Worm (Caenorhabditis elegans): ENCODE measurements around the gene rsp-8.

The rsp-8 gene

DNA sequence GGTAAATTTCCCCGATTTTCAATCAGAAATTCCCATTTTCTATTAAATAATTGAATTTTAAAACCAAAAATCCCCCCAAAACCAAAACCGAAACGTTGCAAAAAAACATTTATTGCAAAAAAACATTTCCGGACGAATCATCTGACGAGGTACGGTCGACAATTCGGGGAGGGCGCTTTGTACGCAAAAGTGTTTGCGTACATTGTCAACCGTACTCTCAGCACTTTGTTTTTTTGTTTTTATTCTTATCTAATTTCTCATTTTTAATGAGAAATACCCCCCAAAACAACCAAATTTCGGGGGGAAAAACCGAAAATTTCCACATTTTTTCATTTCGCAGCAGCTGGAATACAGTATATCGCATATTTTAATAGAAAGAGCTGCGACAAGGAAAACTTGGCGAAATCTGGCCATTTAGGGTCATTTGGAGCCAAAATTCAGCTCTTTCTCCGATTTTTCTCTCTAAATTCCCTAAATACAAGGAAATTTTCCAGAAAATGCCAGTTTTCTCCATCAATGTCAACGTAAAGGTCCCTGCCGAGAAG lies 21.5 kb downstream of the rsp-8 start, which contains the start of gene mif-1 (continued):
- TF ChIP-seq dpl-1 (GFP tag; optimal IDR thresholded peaks at IDR 0.05) (peak; percentile 33 to 59 (median 40)), lin-15B (tag; optimal IDR thresholded peaks at IDR 0.05) (peak; percentile 7), C16A3.4 (tag; optimal IDR thresholded peaks at IDR 0.05) (peak; percentile 40), hpl-2 (GFP tag; optimal IDR thresholded peaks at IDR 0.05) (no peak), lsy-2 (tag; optimal IDR thresholded peaks at IDR 0.05) (peak; percentile 93 to 99), unc-130 (tag; optimal IDR thresholded peaks at IDR 0.05) (peak; percentile 39), skn-1 (tag; optimal IDR thresholded peaks at IDR 0.05) (peak; percentile 69), nhr-76 (tag; optimal IDR thresholded peaks at IDR 0.05) (no peak), aly-2 (tag; optimal IDR thresholded peaks at IDR 0.05) (no peak), grh-1 (GFP tag; IDR thresholded peaks at IDR 0.05) (no peak), nhr-19 (GFP tag; conservative IDR thresholded peaks at IDR 0.05) (no peak), lin-13 (GFP tag; optimal IDR thresholded peaks at IDR 0.05) (no peak), vab-15 (tag; optimal IDR thresholded peaks at IDR 0.05) (no peak), unc-98 (GFP tag; IDR thresholded peaks at IDR 0.05) (no peak), nhr-85 (tag) (no peak), efl-1 (optimal IDR thresholded peaks at IDR 0.05) (peak; percentile 40 to 56), efl-1 (GFP tag; optimal IDR thresholded peaks at IDR 0.05 in 1 of 2) (peak; percentile 57 to 86)

DNA sequence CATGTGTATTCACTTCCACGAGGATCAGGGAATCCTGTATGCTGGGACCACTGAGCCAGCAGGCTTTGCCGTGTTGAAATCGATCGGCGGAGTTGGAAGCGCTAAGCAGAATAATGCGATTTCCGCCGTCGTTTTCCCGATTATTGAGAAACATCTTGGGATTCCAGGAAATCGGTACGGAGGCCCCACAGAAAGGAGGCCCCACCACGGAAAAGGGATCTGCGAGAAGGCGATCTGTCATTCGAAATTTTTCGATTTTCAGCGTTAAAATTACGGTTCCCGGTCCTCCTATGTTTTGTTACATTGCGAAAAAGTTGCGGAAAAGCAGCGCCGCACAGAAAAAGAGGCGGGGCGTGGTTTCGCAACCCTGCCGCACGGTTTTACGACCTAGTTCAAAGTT lies 22.1 kb downstream of the rsp-8 start:
- peak; percentile 29 for TF ChIP-seq nhr-85 (tag)
- TF ChIP-seq aly-2 (tag; optimal IDR thresholded peaks at IDR 0.05) = no peak

DNA sequence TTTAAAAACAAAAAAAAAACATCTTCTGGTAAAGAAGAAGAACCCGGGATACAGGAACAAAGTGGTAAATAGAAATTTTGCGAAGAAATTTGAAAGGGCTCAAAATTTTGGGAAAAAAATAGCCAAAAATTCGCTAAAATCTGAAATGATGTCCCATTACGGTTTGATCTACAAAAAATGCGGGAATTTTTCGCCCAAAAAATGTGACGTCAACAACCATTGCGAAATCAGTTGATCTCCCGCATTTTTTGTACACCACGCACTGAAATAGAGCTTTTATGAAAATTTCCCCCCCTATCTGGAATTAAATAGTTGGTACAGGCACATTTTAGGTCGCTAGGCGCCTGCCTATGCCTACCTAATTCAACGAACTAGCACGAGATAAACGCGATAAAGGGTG lies 23.4 kb downstream of the rsp-8 start:
- no peak for TF ChIP-seq unc-130 (tag; optimal IDR thresholded peaks at IDR 0.05)
- TF ChIP-seq irx-1 (tag; optimal IDR thresholded peaks at IDR 0.05) = no peak
- TF ChIP-seq sptf-1 (tag; optimal IDR thresholded peaks at IDR 0.05) = no peak
- TF ChIP-seq ets-5 (GFP tag; IDR thresholded peaks at IDR 0.05) = no peak
- no peak for TF ChIP-seq nhr-71 (tag; optimal IDR thresholded peaks at IDR 0.05)
- TF ChIP-seq zip-4 (GFP tag; optimal IDR thresholded peaks at IDR 0.05) = no peak
- TF ChIP-seq hlh-4 (tag; optimal IDR thresholded peaks at IDR 0.05) = no peak
- TF ChIP-seq egl-13 (tag; optimal IDR thresholded peaks at IDR 0.05) = no peak

DNA sequence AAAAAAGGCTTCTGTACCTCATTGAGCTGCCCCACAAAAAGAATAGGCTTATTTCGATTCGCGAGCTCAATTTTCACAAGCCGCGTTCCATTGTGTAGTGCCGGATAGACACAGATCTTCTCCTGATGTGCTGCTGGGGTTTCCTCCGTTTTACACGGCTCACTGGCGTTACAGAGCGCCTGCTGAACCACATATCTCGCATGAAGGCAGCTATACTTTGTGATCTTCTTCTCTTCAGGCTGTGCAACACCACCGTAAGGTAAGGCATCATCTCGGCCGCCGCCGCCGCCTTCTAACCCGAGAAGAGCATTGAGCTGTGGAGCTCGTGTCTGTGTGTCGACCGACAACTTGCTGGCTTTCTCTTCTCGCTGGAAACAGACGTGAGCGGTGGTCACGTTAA lies 27.3 kb downstream of the rsp-8 start:
- TF ChIP-seq ztf-11 (tag; optimal IDR thresholded peaks at IDR 0.05) (no peak), alr-1 (tag; optimal IDR thresholded peaks at IDR 0.05; ENCODE audit: borderline replicate concordance) (no peak), egl-27 (tag; optimal IDR thresholded peaks at IDR 0.05) (no peak), snpc-4 (tag; optimal IDR thresholded peaks at IDR 0.05) (no peak), Y116A8C.19 (tag; optimal IDR thresholded peaks at IDR 0.05; ENCODE audit: borderline replicate concordance) (no peak), lir-3 (tag; optimal IDR thresholded peaks at IDR 0.05; ENCODE audit: poor library complexity) (no peak), aly-2 (tag; optimal IDR thresholded peaks at IDR 0.05) (no peak)

DNA sequence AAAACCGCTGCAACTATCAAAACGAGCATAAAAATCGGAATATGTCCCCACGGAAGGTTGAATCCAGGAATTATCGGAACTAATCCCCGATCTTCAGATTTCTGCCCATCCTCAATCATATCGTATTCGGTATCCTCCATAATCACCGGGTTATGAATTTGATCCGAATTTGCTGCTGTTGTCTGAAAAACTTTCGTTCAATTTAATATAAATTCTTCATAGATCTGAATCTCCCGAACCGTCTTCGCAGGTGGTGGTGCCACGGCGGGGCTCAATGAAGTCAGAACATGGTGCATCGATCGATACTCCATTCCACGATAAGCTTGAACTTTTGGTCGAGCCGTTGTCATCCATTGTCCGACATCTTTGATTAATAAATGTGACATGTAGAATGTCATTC lies 30.6 kb downstream of the rsp-8 start:
- TF ChIP-seq efl-1 (optimal IDR thresholded peaks at IDR 0.05) = no peak
- TF ChIP-seq efl-1 (GFP tag; optimal IDR thresholded peaks at IDR 0.05 in 1 of 2) = peak in 1 of 2 experiments; percentile 91
- TF ChIP-seq dsc-1 (tag; optimal IDR thresholded peaks at IDR 0.05) = no peak

DNA sequence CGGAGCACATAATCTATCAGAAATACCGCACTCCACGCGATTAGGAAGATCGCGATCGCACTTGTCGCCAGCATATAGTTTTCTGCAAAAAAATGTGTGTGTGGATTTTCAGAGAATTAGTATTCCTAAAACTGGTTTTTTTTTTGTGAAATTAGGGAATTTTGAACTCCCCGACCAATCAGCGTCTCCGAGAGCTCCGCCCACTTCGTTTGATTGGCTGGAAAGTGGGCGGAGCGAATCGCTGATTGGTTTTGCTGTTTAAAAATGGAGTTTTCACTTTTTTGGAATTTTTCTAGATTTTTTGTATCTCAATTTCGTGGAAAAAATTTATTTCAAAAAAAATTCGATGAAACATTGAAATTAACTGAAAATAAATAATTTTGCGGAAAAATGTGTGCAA lies 34.9 kb downstream of the rsp-8 start:
- TF ChIP-seq nhr-47 (tag; optimal IDR thresholded peaks at IDR 0.05) (no peak), isw-1 (GFP tag; IDR thresholded peaks at IDR 0.05) (no peak), ceh-82 (tag; optimal IDR thresholded peaks at IDR 0.05) (no peak), efl-1 (optimal IDR thresholded peaks at IDR 0.05) (no peak), efl-1 (GFP tag; optimal IDR thresholded peaks at IDR 0.05 in 1 of 2) (peak in 1 of 2 experiments; percentile 68), hpl-2 (GFP tag; optimal IDR thresholded peaks at IDR 0.05) (no peak), nhr-77 (tag; optimal IDR thresholded peaks at IDR 0.05) (no peak)
